Worm (Caenorhabditis elegans) whole organism, L1 larva: ENCODE results near the gene C50H2.13.

Experiments used
- lin-15B ChIP-seq: fragments of 150-350 bp; sonication (generic microtip); optimal IDR thresholded peaks from 3 replicates; lab custom pipeline; 2014; ENCODE audit warnings: missing biosample characterization, missing genetic modification characterization
- ztf-11 ChIP-seq, 2 experiments: sonication (generic microtip); optimal IDR thresholded peaks; 2 replicates each; lab custom pipeline; 2016 to 2017; ENCODE audit warnings: missing genetic modification characterization in 2 of 2, missing biosample characterization in 1 of 2, missing compliant biosample characterization in 1 of 2

DNA sequence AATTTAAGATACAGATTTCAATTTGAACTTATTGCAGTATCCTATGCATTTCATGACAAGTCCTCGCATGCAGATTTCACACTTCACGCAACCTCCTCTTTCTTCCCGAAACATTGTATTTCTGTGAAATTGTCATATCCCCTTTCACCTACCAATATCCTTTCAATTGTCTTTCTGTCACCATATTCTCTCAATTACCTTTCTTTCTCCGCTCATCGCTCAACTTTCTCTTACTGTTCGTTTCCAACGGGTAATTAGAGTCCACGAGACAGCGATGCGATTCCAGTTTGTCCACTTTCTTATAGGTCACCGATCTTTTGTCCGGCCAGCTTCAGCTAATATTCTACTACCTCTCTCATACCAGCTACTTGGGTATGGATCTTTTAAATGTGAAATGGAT lies 26.1 kb downstream of the C50H2.13 start, which contains the start of gene mam-5:
- no peak for TF ChIP-seq ztf-11 (tag; optimal IDR thresholded peaks at IDR 0.05; lab: Kevin White, UChicago)
- no peak for TF ChIP-seq lin-15B
